Fruit fly (Drosophila melanogaster) whole organism, embryonic: ENCODE data around the gene Cdk5alpha.

Source experiments
- B-H1 ChIP-seq: fragments of 200-800 bp; sonication (Bioruptor generic); IDR thresholded peaks from 3 replicates; pipeline ENCODE4 v1.3.6; 2022; ENCODE audit warnings: missing biosample characterization, missing genetic modification characterization
- CG1024 ChIP-seq: fragments of 200-800 bp; sonication (Bioruptor generic); IDR thresholded peaks from 2 replicates; pipeline ENCODE4 v1.3.6; 2022; ENCODE audit warnings: missing biosample characterization, missing genetic modification characterization
- CG10959 ChIP-seq: fragments of 200-800 bp; sonication (Bioruptor generic); IDR thresholded peaks from 2 replicates; pipeline ENCODE4 v1.3.6; 2022; ENCODE audit warnings: missing biosample characterization, missing genetic modification characterization
- CG11085 ChIP-seq: fragments of 200-800 bp; sonication (Bioruptor generic); IDR thresholded peaks from 2 replicates; pipeline ENCODE4 v1.3.6; 2022; ENCODE audit warnings: missing biosample characterization, missing genetic modification characterization
- CG11456 ChIP-seq: fragments of 200-800 bp; sonication (Bioruptor generic); IDR thresholded peaks from 3 replicates; pipeline ENCODE4 v1.3.6; 2022; ENCODE audit warnings: missing biosample characterization, missing genetic modification characterization
- CG11723 ChIP-seq: fragments of 200-800 bp; sonication (Bioruptor generic); optimal IDR thresholded peaks from 2 replicates; lab custom pipeline; 2017; ENCODE audit warnings: missing biosample characterization, mild to moderate bottlenecking, missing genetic modification characterization
- CG12299 ChIP-seq: fragments of 200-800 bp; sonication (Bioruptor generic); optimal IDR thresholded peaks from 2 replicates; lab custom pipeline; 2018; ENCODE audit warnings: missing biosample characterization, mild to moderate bottlenecking, missing genetic modification characterization
- CG12391 ChIP-seq: fragments of 200-800 bp; sonication (Bioruptor generic); optimal IDR thresholded peaks from 3 replicates; lab custom pipeline; 2018; ENCODE audit warnings: missing biosample characterization, mild to moderate bottlenecking, missing genetic modification characterization, moderate library complexity
- CG12769 ChIP-seq: fragments of 200-800 bp; sonication (Bioruptor generic); optimal IDR thresholded peaks from 2 replicates; lab custom pipeline; 2019; ENCODE audit warnings: missing biosample characterization, mild to moderate bottlenecking, missing genetic modification characterization, moderate library complexity
- CG14050 ChIP-seq: fragments of 200-800 bp; sonication (Bioruptor generic); IDR thresholded peaks from 3 replicates; pipeline ENCODE4 v1.3.6; 2022; ENCODE audit warnings: missing biosample characterization, missing genetic modification characterization
- CG1603 ChIP-seq: fragments of 200-800 bp; sonication (Bioruptor generic); optimal IDR thresholded peaks from 2 replicates; lab custom pipeline; 2019; ENCODE audit warnings: missing biosample characterization, mild to moderate bottlenecking, missing genetic modification characterization, moderate library complexity
- CG1647 ChIP-seq: fragments of 200-800 bp; sonication (Bioruptor generic); optimal IDR thresholded peaks from 3 replicates; lab custom pipeline; 2016; ENCODE audit warnings: missing biosample characterization, missing genetic modification characterization
- CG16813 ChIP-seq: fragments of 200-800 bp; sonication (Bioruptor generic); IDR thresholded peaks from 3 replicates; pipeline ENCODE4 v1.3.6; 2022; ENCODE audit warnings: missing biosample characterization, missing genetic modification characterization; ENCODE audit not compliant: partially characterized antibody
- CG17829 ChIP-seq: fragments of 200-800 bp; optimal IDR thresholded peaks from 2 replicates; lab custom pipeline; 2019; ENCODE audit warnings: missing biosample characterization, mild to moderate bottlenecking, missing genetic modification characterization, moderate library complexity
- CG1792 ChIP-seq: fragments of 200-800 bp; sonication (Bioruptor generic); optimal IDR thresholded peaks from 2 replicates; lab custom pipeline; 2016; ENCODE audit warnings: missing biosample characterization, missing genetic modification characterization
- CG18619 ChIP-seq: fragments of 200-800 bp; sonication (Bioruptor generic); optimal IDR thresholded peaks from 3 replicates; lab custom pipeline; 2017; ENCODE audit warnings: missing biosample characterization, mild to moderate bottlenecking, missing genetic modification characterization
- CG2712 ChIP-seq: fragments of 200-800 bp; optimal IDR thresholded peaks from 3 replicates; lab custom pipeline; 2019; ENCODE audit warnings: missing biosample characterization, mild to moderate bottlenecking, missing genetic modification characterization, moderate library complexity
- CG30020 ChIP-seq: fragments of 200-800 bp; optimal IDR thresholded peaks from 2 replicates; lab custom pipeline; 2019; ENCODE audit warnings: missing biosample characterization, mild to moderate bottlenecking, missing genetic modification characterization, moderate library complexity
- CG3163 ChIP-seq: fragments of 200-800 bp; sonication (Bioruptor generic); optimal IDR thresholded peaks from 3 replicates; lab custom pipeline; 2016; ENCODE audit warnings: missing biosample characterization, missing genetic modification characterization
- CG32767 ChIP-seq: fragments of 200-800 bp; sonication (Bioruptor generic); IDR thresholded peaks from 2 replicates; pipeline ENCODE4 v1.3.6; 2022; ENCODE audit warnings: missing biosample characterization, missing genetic modification characterization
- CG3838 ChIP-seq: fragments of 200-800 bp; sonication (Bioruptor generic); optimal IDR thresholded peaks from 3 replicates; lab custom pipeline; 2016; ENCODE audit warnings: missing biosample characterization, missing genetic modification characterization
- CG6175 ChIP-seq: fragments of 200-800 bp; sonication (Bioruptor generic); IDR thresholded peaks from 3 replicates; pipeline ENCODE4 v1.3.6; 2022; ENCODE audit warnings: missing biosample characterization, missing genetic modification characterization
- CoRest ChIP-seq: fragments of 200-800 bp; sonication (Bioruptor generic); optimal IDR thresholded peaks from 3 replicates; lab custom pipeline; 2018; ENCODE audit warnings: missing biosample characterization, mild to moderate bottlenecking, missing genetic modification characterization, moderate library complexity
- Dip3 ChIP-seq: fragments of 200-800 bp; sonication (Bioruptor generic); optimal IDR thresholded peaks from 3 replicates; lab custom pipeline; 2016; ENCODE audit warnings: missing biosample characterization, missing genetic modification characterization
- Doc2 ChIP-seq: fragments of 200-800 bp; sonication (Bioruptor generic); IDR thresholded peaks from 2 replicates; pipeline ENCODE4 v1.3.6; 2022; ENCODE audit warnings: missing biosample characterization, missing genetic modification characterization
- Gsc ChIP-seq: fragments of 200-800 bp; sonication (Bioruptor generic); IDR thresholded peaks from 2 replicates; pipeline ENCODE4 v1.3.6; 2022; ENCODE audit warnings: missing biosample characterization, missing genetic modification characterization
- Hand ChIP-seq: fragments of 200-800 bp; sonication (Bioruptor generic); optimal IDR thresholded peaks from 2 replicates; lab custom pipeline; 2017; ENCODE audit warnings: mild to moderate bottlenecking, missing biosample characterization, missing genetic modification reagents, missing genetic modification characterization
- Hmx ChIP-seq: fragments of 200-800 bp; sonication (Bioruptor generic); optimal IDR thresholded peaks from 2 replicates; lab custom pipeline; 2016; ENCODE audit warnings: missing biosample characterization, missing genetic modification characterization
- Hr3 ChIP-seq: fragments of 200-800 bp; sonication (Bioruptor generic); optimal IDR thresholded peaks from 3 replicates; lab custom pipeline; 2016; ENCODE audit warnings: missing biosample characterization, missing genetic modification characterization
- Jarid2 ChIP-seq: fragments of 200-800 bp; sonication (Bioruptor generic); optimal IDR thresholded peaks from 3 replicates; lab custom pipeline; 2017; ENCODE audit warnings: mild to moderate bottlenecking, missing biosample characterization, missing genetic modification reagents, missing genetic modification characterization
- MBD-R2 ChIP-seq: fragments of 200-800 bp; sonication (Bioruptor generic); IDR thresholded peaks from 2 replicates; pipeline ENCODE4 v1.3.6; 2022; ENCODE audit warnings: missing biosample characterization, missing genetic modification characterization
- MESR4 ChIP-seq: fragments of 200-800 bp; sonication (Bioruptor generic); optimal IDR thresholded peaks from 2 replicates; lab custom pipeline; 2018; ENCODE audit warnings: missing biosample characterization, mild to moderate bottlenecking, missing genetic modification characterization, moderate library complexity
- Max ChIP-seq: fragments of 200-800 bp; sonication (Bioruptor generic); optimal IDR thresholded peaks from 2 replicates; lab custom pipeline; 2016; ENCODE audit warnings: missing biosample characterization, mild to moderate bottlenecking, missing genetic modification characterization
- Mes4 ChIP-seq: fragments of 200-800 bp; sonication (Bioruptor generic); optimal IDR thresholded peaks from 2 replicates; lab custom pipeline; 2016; ENCODE audit warnings: missing biosample characterization, missing genetic modification characterization
- Rx ChIP-seq: fragments of 200-800 bp; sonication (Bioruptor generic); IDR thresholded peaks from 2 replicates; pipeline ENCODE4 v1.3.6; 2022; ENCODE audit warnings: missing biosample characterization, missing genetic modification characterization
- YL-1 ChIP-seq: fragments of 200-800 bp; sonication (Bioruptor generic); optimal IDR thresholded peaks from 3 replicates; lab custom pipeline; 2017; ENCODE audit warnings: missing biosample characterization, mild to moderate bottlenecking, missing genetic modification characterization
- ab ChIP-seq: fragments of 200-800 bp; sonication (Bioruptor generic); optimal IDR thresholded peaks from 2 replicates; lab custom pipeline; 2016; ENCODE audit warnings: missing biosample characterization, missing genetic modification characterization
- cas ChIP-seq: fragments of 200-800 bp; sonication (Bioruptor generic); IDR thresholded peaks from 2 replicates; pipeline ENCODE4 v1.3.6; 2022; ENCODE audit warnings: missing biosample characterization, missing genetic modification characterization
- caup ChIP-seq: fragments of 200-800 bp; sonication (Bioruptor generic); optimal IDR thresholded peaks from 3 replicates; lab custom pipeline; 2017; ENCODE audit warnings: missing biosample characterization, mild to moderate bottlenecking, missing genetic modification characterization, moderate library complexity; ENCODE audit not compliant: severe bottlenecking
- ftz-f1 ChIP-seq: fragments of 200-800 bp; sonication (Bioruptor generic); optimal IDR thresholded peaks from 2 replicates; lab custom pipeline; 2016; ENCODE audit warnings: missing biosample characterization, missing genetic modification characterization
- gce ChIP-seq: fragments of 200-800 bp; sonication (Bioruptor generic); IDR thresholded peaks from 3 replicates; pipeline ENCODE4 v1.3.6; 2022; ENCODE audit warnings: missing biosample characterization, missing genetic modification characterization
- maf-S ChIP-seq: fragments of 200-800 bp; sonication (Bioruptor generic); optimal IDR thresholded peaks from 2 replicates; lab custom pipeline; 2016; ENCODE audit warnings: missing biosample characterization, missing genetic modification characterization
- nmo ChIP-seq: fragments of 200-800 bp; sonication (Bioruptor generic); optimal IDR thresholded peaks from 2 replicates; lab custom pipeline; 2018; ENCODE audit warnings: missing biosample characterization, mild to moderate bottlenecking, missing genetic modification characterization, moderate library complexity
- onecut ChIP-seq: fragments of 200-800 bp; sonication (Bioruptor generic); IDR thresholded peaks from 2 replicates; pipeline ENCODE4 v1.3.6; 2022; ENCODE audit warnings: missing biosample characterization, missing genetic modification characterization
- p53 ChIP-seq: fragments of 200-800 bp; sonication (Bioruptor generic); optimal IDR thresholded peaks from 2 replicates; lab custom pipeline; 2016; ENCODE audit warnings: missing biosample characterization, missing genetic modification characterization
- pfk ChIP-seq: fragments of 200-800 bp; sonication (Bioruptor generic); optimal IDR thresholded peaks from 2 replicates; lab custom pipeline; 2018; ENCODE audit warnings: missing biosample characterization, mild to moderate bottlenecking, missing genetic modification characterization, moderate library complexity
- phol ChIP-seq: fragments of 200-800 bp; sonication (Bioruptor generic); optimal IDR thresholded peaks from 3 replicates; lab custom pipeline; 2018; ENCODE audit warnings: missing biosample characterization, mild to moderate bottlenecking, missing genetic modification characterization, moderate library complexity
- prd ChIP-seq, 3 experiments: fragments of >200 bp in 2 of 3; fragments of 200-800 bp in 1 of 3; sonication (Bioruptor generic) in 1 of 3; optimal IDR thresholded peaks in 2 of 3; IDR thresholded peaks in 1 of 3; 2 replicates in 2 of 3; 3 replicates in 1 of 3; pipeline versions ENCODE4 v1.3.6 to Lab custom; 2017 to 2022; ENCODE audit warnings: missing biosample characterization in 1 of 3, missing genetic modification characterization in 1 of 3
- pzg ChIP-seq: fragments of 200-800 bp; sonication (Bioruptor generic); optimal IDR thresholded peaks from 3 replicates; lab custom pipeline; 2018; ENCODE audit warnings: missing biosample characterization, mild to moderate bottlenecking, missing genetic modification characterization, moderate library complexity
- row ChIP-seq: fragments of 200-800 bp; sonication (Bioruptor generic); IDR thresholded peaks from 3 replicates; pipeline ENCODE4 v1.3.6; 2022; ENCODE audit warnings: missing biosample characterization, missing genetic modification characterization
- sr ChIP-seq: fragments of 200-800 bp; sonication (Bioruptor generic); IDR thresholded peaks from 3 replicates; pipeline ENCODE4 v1.3.6; 2022; ENCODE audit warnings: missing biosample characterization, missing genetic modification characterization
- unpg ChIP-seq: fragments of 200-800 bp; sonication (Bioruptor generic); optimal IDR thresholded peaks from 3 replicates; lab custom pipeline; 2018; ENCODE audit warnings: missing biosample characterization, mild to moderate bottlenecking, missing genetic modification characterization, moderate library complexity

Cdk5alpha gene

DNA sequence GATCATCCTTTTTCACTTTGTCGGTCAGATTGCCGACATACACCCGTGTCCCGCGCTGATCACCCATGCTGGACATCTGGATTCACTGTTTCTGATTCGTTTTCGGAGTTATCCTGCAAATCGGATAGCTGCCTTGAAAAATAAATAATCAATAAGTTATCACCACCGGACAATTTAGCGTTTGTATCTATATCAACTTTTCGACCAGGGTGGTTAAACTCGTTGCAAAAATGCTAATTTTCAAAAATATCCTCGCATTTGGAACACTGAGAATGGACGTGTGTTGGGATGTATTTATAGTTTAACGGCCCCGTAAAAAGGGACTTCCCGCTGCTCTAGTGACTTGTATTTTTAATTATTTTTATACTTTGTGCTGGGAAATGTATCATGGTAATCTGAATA lies 47.4 kb downstream of the Cdk5alpha start, which contains the start of gene Rsf1 (continued):
- no peak for TF ChIP-seq Hr3 (GFP tag; lab: Kevin White, UChicago)
- TF ChIP-seq MESR4 (GFP tag; lab: Kevin White, UChicago): peak; percentile 97
- TF ChIP-seq Hand (GFP tag; lab: Kevin White, UChicago): no peak
- TF ChIP-seq cas: no peak
- no peak for TF ChIP-seq caup
- TF ChIP-seq gce (GFP tag; lab: Robert Waterston, UW): no peak
- TF ChIP-seq CG1024: peak; percentile 86
- TF ChIP-seq prd (optimal IDR thresholded peaks at IDR 0.05; lab: Kevin White, UChicago): no peak
- TF ChIP-seq prd (GFP tag; IDR thresholded peaks at IDR 0.05; lab: Robert Waterston, UW): 0 out of 3 replicates have a peak, but pooled peaks have one; percentile 7
- no peak for TF ChIP-seq CG3838 (GFP tag; lab: Kevin White, UChicago)
- TF ChIP-seq CG6175: no peak
- peak; percentile 62; the same call in 2 of the 3 replicates for TF ChIP-seq row
- TF ChIP-seq CG14050 (GFP tag; lab: Robert Waterston, UW): no peak
- TF ChIP-seq CG2712: peak; percentile 20
- no peak for TF ChIP-seq Mes4 (GFP tag; lab: Kevin White, UChicago)
- TF ChIP-seq B-H1 (GFP tag; lab: Robert Waterston, UW): no peak
- no peak for TF ChIP-seq CG17829 (tag; lab: Kevin White, UChicago)
- no peak for TF ChIP-seq CG1792 (GFP tag; lab: Kevin White, UChicago)
- TF ChIP-seq unpg: no peak
- no peak for TF ChIP-seq CG10959 (GFP tag; lab: Robert Waterston, UW)
- TF ChIP-seq CG1603 (tag; lab: Kevin White, UChicago): peak; percentile 100
- no peak for TF ChIP-seq Dip3 (GFP tag; lab: Kevin White, UChicago)
- no peak for TF ChIP-seq CG1647 (GFP tag; lab: Kevin White, UChicago)
- TF ChIP-seq Gsc: no peak
- TF ChIP-seq Doc2 (GFP tag; lab: Robert Waterston, UW): no peak
- TF ChIP-seq CG16813 (GFP tag; lab: Robert Waterston, UW): no peak
- TF ChIP-seq CG12391: no peak
- TF ChIP-seq CG12299 (tag; lab: Kevin White, UChicago): no peak
- peak; percentile 86 for TF ChIP-seq CG32767 (GFP tag; lab: Robert Waterston, UW)
- peak; percentile 92 for TF ChIP-seq pfk (GFP tag; lab: Kevin White, UChicago)
- TF ChIP-seq ab (GFP tag; lab: Kevin White, UChicago): no peak
- no peak for TF ChIP-seq Max (GFP tag; lab: Kevin White, UChicago)
- peak; percentile 38 for TF ChIP-seq pzg (GFP tag; lab: Kevin White, UChicago)
- no peak for TF ChIP-seq ftz-f1 (GFP tag; lab: Kevin White, UChicago)
- TF ChIP-seq p53 (GFP tag; lab: Kevin White, UChicago): no peak
- no peak for TF ChIP-seq sr
- no peak for TF ChIP-seq Rx (GFP tag; lab: Robert Waterston, UW)
- peak; percentile 98 for TF ChIP-seq CG30020 (tag; lab: Kevin White, UChicago)
- TF ChIP-seq YL-1 (GFP tag; lab: Kevin White, UChicago): peak; percentile 78
- peak; percentile 21 for TF ChIP-seq phol (tag; lab: Kevin White, UChicago)
- TF ChIP-seq Hmx (GFP tag; lab: Kevin White, UChicago): no peak
- no peak for TF ChIP-seq CG12769
- no peak for TF ChIP-seq CG18619 (GFP tag; lab: Kevin White, UChicago)
- TF ChIP-seq CG11723 (GFP tag; lab: Kevin White, UChicago): no peak
- TF ChIP-seq maf-S: no peak
- peak; percentile 96 for TF ChIP-seq onecut (GFP tag; lab: Robert Waterston, UW)
- TF ChIP-seq CG11456 (GFP tag; lab: Robert Waterston, UW): no peak
- no peak for TF ChIP-seq CG3163
- TF ChIP-seq nmo (GFP tag; lab: Kevin White, UChicago): peak; percentile 21
- TF ChIP-seq CoRest (tag; lab: Kevin White, UChicago): peak; percentile 41
- peak; percentile 77 for TF ChIP-seq MBD-R2 (GFP tag; lab: Robert Waterston, UW)
- TF ChIP-seq CG11085: no peak
- no peak for TF ChIP-seq Jarid2 (GFP tag; lab: Kevin White, UChicago)
